Fruit fly (Drosophila melanogaster) whole organism, embryonic: ENCODE measurements around the gene dock.

Source experiments
- ATbp ChIP-seq: fragments of 200-800 bp; sonication (Bioruptor generic); optimal IDR thresholded peaks from 2 replicates; lab custom pipeline; 2017; ENCODE audit warnings: missing biosample characterization, mild to moderate bottlenecking, missing genetic modification characterization, missing genetic modification reagents
- Ada2b ChIP-seq: fragments of 200-800 bp; sonication (Bioruptor generic); IDR thresholded peaks from 2 replicates; pipeline ENCODE4 v1.3.6; 2022; ENCODE audit warnings: missing biosample characterization, missing genetic modification characterization
- Atf6 ChIP-seq: fragments of 200-800 bp; sonication (Bioruptor generic); IDR thresholded peaks from 2 replicates; pipeline ENCODE4 v1.3.6; 2022; ENCODE audit warnings: missing biosample characterization, missing genetic modification characterization
- CG10543 ChIP-seq: fragments of 200-800 bp; sonication (Bioruptor generic); optimal IDR thresholded peaks from 3 replicates; lab custom pipeline; 2017; ENCODE audit warnings: missing biosample characterization, mild to moderate bottlenecking, missing genetic modification characterization, moderate library complexity
- CG12219 ChIP-seq: fragments of 200-800 bp; sonication (Bioruptor generic); optimal IDR thresholded peaks from 3 replicates; lab custom pipeline; 2018; ENCODE audit warnings: missing biosample characterization, mild to moderate bottlenecking, missing genetic modification characterization
- CG12391 ChIP-seq: fragments of 200-800 bp; sonication (Bioruptor generic); optimal IDR thresholded peaks from 3 replicates; lab custom pipeline; 2018; ENCODE audit warnings: missing biosample characterization, mild to moderate bottlenecking, missing genetic modification characterization, moderate library complexity
- CG13894 ChIP-seq: fragments of 200-800 bp; sonication (Bioruptor generic); optimal IDR thresholded peaks from 3 replicates; lab custom pipeline; 2018; ENCODE audit warnings: missing biosample characterization, mild to moderate bottlenecking, missing genetic modification characterization, moderate library complexity
- CG14014 ChIP-seq: fragments of 200-800 bp; sonication (Bioruptor generic); IDR thresholded peaks from 2 replicates; pipeline ENCODE4 v1.3.6; 2022; ENCODE audit warnings: missing biosample characterization, missing genetic modification characterization
- CG1529 ChIP-seq: fragments of 200-800 bp; sonication (Bioruptor generic); optimal IDR thresholded peaks from 3 replicates; lab custom pipeline; 2018; ENCODE audit warnings: missing biosample characterization, missing genetic modification characterization
- CG15479 ChIP-seq: fragments of 200-800 bp; sonication (Bioruptor generic); optimal IDR thresholded peaks from 3 replicates; lab custom pipeline; 2019; ENCODE audit warnings: missing biosample characterization, mild to moderate bottlenecking, missing genetic modification characterization, moderate library complexity
- CG17385 ChIP-seq: fragments of 200-800 bp; sonication (Bioruptor generic); optimal IDR thresholded peaks from 3 replicates; lab custom pipeline; 2018; ENCODE audit warnings: missing biosample characterization, mild to moderate bottlenecking, missing genetic modification characterization
- CG1832 ChIP-seq: fragments of 200-800 bp; sonication (Bioruptor generic); optimal IDR thresholded peaks from 2 replicates; lab custom pipeline; 2017; ENCODE audit warnings: missing biosample characterization, mild to moderate bottlenecking, missing genetic modification characterization, inconsistent platforms
- CG2875 ChIP-seq: fragments of 200-800 bp; sonication (Bioruptor generic); optimal IDR thresholded peaks from 2 replicates; lab custom pipeline; 2017; ENCODE audit warnings: missing biosample characterization, mild to moderate bottlenecking, missing genetic modification characterization, missing genetic modification reagents
- CG30403 ChIP-seq: fragments of 200-800 bp; sonication (Bioruptor generic); optimal IDR thresholded peaks from 3 replicates; lab custom pipeline; 2016; ENCODE audit warnings: missing biosample characterization, missing genetic modification characterization
- CG3065 ChIP-seq: fragments of 200-800 bp; sonication (Bioruptor generic); optimal IDR thresholded peaks from 2 replicates; lab custom pipeline; 2016; ENCODE audit warnings: missing biosample characterization, missing genetic modification characterization
- CG31441 ChIP-seq: fragments of 200-800 bp; sonication (Bioruptor generic); IDR thresholded peaks from 2 replicates; pipeline ENCODE4 v1.3.6; 2022; ENCODE audit warnings: missing biosample characterization, missing genetic modification characterization
- CG32767 ChIP-seq: fragments of 200-800 bp; sonication (Bioruptor generic); IDR thresholded peaks from 2 replicates; pipeline ENCODE4 v1.3.6; 2022; ENCODE audit warnings: missing biosample characterization, missing genetic modification characterization
- CG32772 ChIP-seq: fragments of 200-800 bp; sonication (Bioruptor generic); IDR thresholded peaks from 2 replicates; pipeline ENCODE4 v1.3.6; 2022; ENCODE audit warnings: missing biosample characterization, missing genetic modification characterization
- CG4282 ChIP-seq: fragments of 200-800 bp; sonication (Bioruptor generic); optimal IDR thresholded peaks from 2 replicates; lab custom pipeline; 2016; ENCODE audit warnings: missing biosample characterization, missing genetic modification characterization
- CG7556 ChIP-seq: fragments of 200-800 bp; sonication (Bioruptor generic); optimal IDR thresholded peaks from 2 replicates; lab custom pipeline; 2017; ENCODE audit warnings: missing biosample characterization, mild to moderate bottlenecking, missing genetic modification characterization
- CG8089 ChIP-seq: fragments of 200-800 bp; sonication (Bioruptor generic); optimal IDR thresholded peaks from 3 replicates; lab custom pipeline; 2016; ENCODE audit warnings: missing biosample characterization, missing genetic modification characterization
- CG9817 ChIP-seq: fragments of 200-800 bp; sonication (Bioruptor generic); optimal IDR thresholded peaks from 2 replicates; lab custom pipeline; 2018; ENCODE audit warnings: missing biosample characterization, mild to moderate bottlenecking, missing genetic modification characterization, moderate library complexity
- CG9876 ChIP-seq: fragments of 200-800 bp; sonication (Bioruptor generic); optimal IDR thresholded peaks from 2 replicates; lab custom pipeline; 2016; ENCODE audit warnings: missing biosample characterization, missing genetic modification characterization
- HLHmδ ChIP-seq: fragments of 200-800 bp; sonication (Bioruptor generic); optimal IDR thresholded peaks from 2 replicates; lab custom pipeline; 2018; ENCODE audit warnings: missing biosample characterization, mild to moderate bottlenecking, missing genetic modification characterization, moderate library complexity
- Hey ChIP-seq: fragments of 200-800 bp; sonication (Bioruptor generic); optimal IDR thresholded peaks from 3 replicates; lab custom pipeline; 2018; ENCODE audit warnings: missing biosample characterization, mild to moderate bottlenecking, missing genetic modification characterization
- Hmr ChIP-seq: fragments of 200-800 bp; sonication (Bioruptor generic); optimal IDR thresholded peaks from 3 replicates; lab custom pipeline; 2017; ENCODE audit warnings: mild to moderate bottlenecking, missing biosample characterization, missing genetic modification reagents, missing genetic modification characterization
- Hmx ChIP-seq: fragments of 200-800 bp; sonication (Bioruptor generic); optimal IDR thresholded peaks from 2 replicates; lab custom pipeline; 2016; ENCODE audit warnings: missing biosample characterization, missing genetic modification characterization
- Lhr ChIP-seq: fragments of 200-800 bp; sonication (Bioruptor generic); optimal IDR thresholded peaks from 3 replicates; lab custom pipeline; 2017; ENCODE audit warnings: mild to moderate bottlenecking, missing biosample characterization, missing genetic modification reagents, missing genetic modification characterization
- NK7.1 ChIP-seq: fragments of 200-800 bp; sonication (Bioruptor generic); optimal IDR thresholded peaks from 3 replicates; lab custom pipeline; 2016; ENCODE audit warnings: missing biosample characterization, missing genetic modification characterization
- Poxn ChIP-seq: fragments of 200-800 bp; sonication (Bioruptor generic); IDR thresholded peaks from 2 replicates; pipeline ENCODE4 v1.3.6; 2022; ENCODE audit warnings: missing biosample characterization, missing genetic modification characterization
- Sin3A ChIP-seq: fragments of >200 bp; optimal IDR thresholded peaks from 2 replicates; lab custom pipeline; 2018
- Spps ChIP-seq: fragments of 200-800 bp; sonication (Bioruptor generic); optimal IDR thresholded peaks from 2 replicates; lab custom pipeline; 2018; ENCODE audit warnings: missing biosample characterization, mild to moderate bottlenecking, missing genetic modification characterization
- Taf1 ChIP-seq: fragments of 200-800 bp; sonication (Bioruptor generic); IDR thresholded peaks from 2 replicates; pipeline ENCODE4 v1.3.6; 2022; ENCODE audit warnings: missing biosample characterization, missing genetic modification characterization
- ato ChIP-seq: fragments of 200-800 bp; sonication (Bioruptor generic); IDR thresholded peaks from 2 replicates; pipeline ENCODE4 v1.3.6; 2022; ENCODE audit warnings: missing biosample characterization, missing genetic modification characterization; ENCODE audit not compliant: partially characterized antibody
- bsh ChIP-seq, 2 experiments: fragments of 200-800 bp; sonication (Bioruptor generic); optimal IDR thresholded peaks; 2 replicates each; lab custom pipeline; 2017 to 2018; ENCODE audit warnings: mild to moderate bottlenecking in 2 of 2, missing biosample characterization in 2 of 2, missing genetic modification characterization in 2 of 2, moderate library complexity in 1 of 2
- chm ChIP-seq: fragments of 200-800 bp; sonication (Bioruptor generic); IDR thresholded peaks from 2 replicates; pipeline ENCODE4 v1.3.6; 2022; ENCODE audit warnings: missing biosample characterization, missing genetic modification characterization
- eve ChIP-seq, 2 experiments: fragments of >200 bp; optimal IDR thresholded peaks; 2 replicates each; lab custom pipeline; 2017; ENCODE audit warnings: missing biosample characterization in 2 of 2, missing genetic modification characterization in 2 of 2
- exex ChIP-seq: fragments of 200-800 bp; sonication (Bioruptor generic); optimal IDR thresholded peaks from 4 replicates; lab custom pipeline; 2018; ENCODE audit warnings: missing biosample characterization, mild to moderate bottlenecking, missing genetic modification characterization, moderate library complexity
- fru ChIP-seq: fragments of >200 bp; optimal IDR thresholded peaks from 2 replicates; lab custom pipeline; 2017
- jing ChIP-seq: fragments of 200-800 bp; sonication (Bioruptor generic); optimal IDR thresholded peaks from 2 replicates; lab custom pipeline; 2018; ENCODE audit warnings: missing biosample characterization, mild to moderate bottlenecking, missing genetic modification characterization
- kay ChIP-seq: fragments of 200-800 bp; sonication (Bioruptor generic); optimal IDR thresholded peaks from 2 replicates; lab custom pipeline; 2016; ENCODE audit warnings: missing biosample characterization, missing genetic modification characterization
- nau ChIP-seq: fragments of 200-800 bp; sonication (Bioruptor generic); optimal IDR thresholded peaks from 3 replicates; lab custom pipeline; 2017; ENCODE audit warnings: missing biosample characterization, mild to moderate bottlenecking, missing genetic modification characterization, missing genetic modification reagents
- peb ChIP-seq: fragments of 200-800 bp; sonication (Bioruptor generic); IDR thresholded peaks from 2 replicates; pipeline ENCODE4 v1.3.6; 2022; ENCODE audit warnings: missing biosample characterization, missing genetic modification characterization
- pros ChIP-seq: fragments of 200-800 bp; sonication (Bioruptor generic); optimal IDR thresholded peaks from 3 replicates; lab custom pipeline; 2019; ENCODE audit warnings: missing biosample characterization, mild to moderate bottlenecking, missing genetic modification characterization, moderate library complexity
- run ChIP-seq: fragments of 200-800 bp; sonication (Bioruptor generic); optimal IDR thresholded peaks from 3 replicates; lab custom pipeline; 2018; ENCODE audit warnings: missing biosample characterization, mild to moderate bottlenecking, missing genetic modification characterization
- slbo ChIP-seq: fragments of 200-800 bp; sonication (Bioruptor generic); IDR thresholded peaks from 2 replicates; pipeline ENCODE4 v1.3.6; 2022; ENCODE audit warnings: missing biosample characterization, missing genetic modification characterization
- slou ChIP-seq: fragments of 200-800 bp; sonication (Bioruptor generic); optimal IDR thresholded peaks from 3 replicates; lab custom pipeline; 2016; ENCODE audit warnings: missing biosample characterization, missing genetic modification characterization
- ttk ChIP-seq: fragments of 200-800 bp; sonication (Bioruptor generic); IDR thresholded peaks from 2 replicates; pipeline ENCODE4 v2.1.2; 2022; ENCODE audit warnings: missing biosample characterization, missing genetic modification characterization
- z ChIP-seq: fragments of 200-800 bp; sonication (Bioruptor generic); IDR thresholded peaks from 3 replicates; pipeline ENCODE4 v1.3.6; 2022; ENCODE audit warnings: missing biosample characterization, missing genetic modification characterization
- zen2 ChIP-seq: fragments of 200-800 bp; sonication (Bioruptor generic); IDR thresholded peaks from 3 replicates; pipeline ENCODE4 v1.3.6; 2022; ENCODE audit warnings: missing biosample characterization, missing genetic modification characterization; ENCODE audit not compliant: partially characterized antibody

The dock gene

DNA sequence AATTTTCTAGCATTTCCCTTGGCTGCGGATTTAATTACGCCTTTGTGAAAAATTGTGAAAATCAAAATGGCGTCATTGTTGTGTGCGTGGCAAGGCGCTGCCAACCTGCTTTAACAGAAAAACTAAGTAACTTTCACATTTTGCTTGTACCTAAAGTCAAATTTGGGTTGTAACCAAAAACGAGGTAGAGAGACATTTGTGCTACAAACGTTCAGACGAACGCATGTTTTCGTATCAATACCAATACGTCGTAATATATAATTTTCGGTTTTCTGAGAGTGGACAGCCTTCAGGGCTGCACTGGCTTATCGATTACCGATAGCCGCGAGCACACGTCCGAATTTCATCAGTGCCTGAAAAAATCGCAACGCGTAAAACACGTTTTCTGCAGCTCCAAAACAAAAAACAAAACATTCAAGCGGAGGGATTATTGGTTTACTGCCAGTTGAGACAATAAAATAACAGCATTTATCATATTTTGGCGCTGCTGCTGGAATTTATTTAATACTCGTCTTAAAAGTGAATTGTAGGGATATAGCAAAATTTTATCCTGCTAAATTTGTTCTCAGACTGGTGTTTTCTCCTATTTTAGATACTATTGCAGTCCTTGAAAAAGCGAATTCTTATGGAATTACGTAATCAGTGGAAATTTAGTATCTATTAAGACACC lies 45.1 kb downstream of the dock start (continued):
- TF ChIP-seq Spps (tag; lab: Kevin White, UChicago) (no peak), jing (GFP tag; lab: Kevin White, UChicago) (no peak), chm (GFP tag; lab: Robert Waterston, UW) (peak; percentile 79), CG14014 (peak; percentile 64), CG8089 (GFP tag; lab: Kevin White, UChicago) (peak; percentile 50), Sin3A (peak; percentile 64), CG2875 (peak; percentile 27), CG10543 (GFP tag; lab: Kevin White, UChicago) (peak; percentile 57), CG1832 (GFP tag; lab: Kevin White, UChicago) (no peak), Hmx (GFP tag; lab: Kevin White, UChicago) (no peak), Poxn (GFP tag; lab: Robert Waterston, UW) (no peak), Taf1 (GFP tag; lab: Robert Waterston, UW) (peak; percentile 45; the same call in 1 of the 2 replicates), ATbp (GFP tag; lab: Kevin White, UChicago) (peak; percentile 41), CG15479 (GFP tag; lab: Kevin White, UChicago) (no peak), CG4282 (peak; percentile 74), bsh (GFP tag; optimal IDR thresholded peaks at IDR 0.05; lab: Kevin White, UChicago) (peak in 1 of 2 experiments; percentile 68), CG1529 (GFP tag; lab: Kevin White, UChicago) (peak; percentile 36), kay (peak; percentile 48), CG9876 (GFP tag; lab: Kevin White, UChicago) (peak; percentile 61), Lhr (peak; percentile 41), CG13894 (tag; lab: Kevin White, UChicago) (peak; percentile 7), z (no peak), Hmr (GFP tag; lab: Kevin White, UChicago) (peak; percentile 50), fru (lab: Kevin White, UChicago) (no peak), HLHmδ (GFP tag; lab: Kevin White, UChicago) (no peak), zen2 (GFP tag; lab: Robert Waterston, UW) (no peak), CG9817 (tag; lab: Kevin White, UChicago) (peak; percentile 64), Atf6 (GFP tag; lab: Robert Waterston, UW) (peak; percentile 70), CG7556 (GFP tag; lab: Kevin White, UChicago) (peak; percentile 61), CG3065 (peak; percentile 48), nau (GFP tag; lab: Kevin White, UChicago) (peak; percentile 53), peb (0 out of 2 replicates have a peak, but pooled peaks have one; percentile 10), CG12219 (peak; percentile 62), Ada2b (GFP tag; lab: Robert Waterston, UW) (peak; percentile 34; the same call in 1 of the 2 replicates), CG17385 (peak; percentile 29), slou (GFP tag; lab: Kevin White, UChicago) (no peak), exex (peak; percentile 4), ttk (GFP tag; lab: Robert Waterston, UW) (peak; percentile 36; the same call in 1 of the 2 replicates), slbo (peak; percentile 79), Hey (tag; lab: Kevin White, UChicago) (peak; percentile 15), pros (no peak), eve (GFP tag; optimal IDR thresholded peaks at IDR 0.05; lab: Kevin White, UChicago) (no peak), run (tag; lab: Kevin White, UChicago) (no peak), NK7.1 (GFP tag; lab: Kevin White, UChicago) (peak; percentile 50), CG31441 (GFP tag; lab: Robert Waterston, UW) (peak; percentile 47), CG32772 (GFP tag; lab: Robert Waterston, UW) (peak; percentile 49; the same call in 1 of the 2 replicates), ato (GFP tag; lab: Robert Waterston, UW) (no peak), CG32767 (no peak; the same call in 1 of the 2 replicates), CG12391 (tag; lab: Kevin White, UChicago) (peak; percentile 59), CG30403 (GFP tag; lab: Kevin White, UChicago) (peak; percentile 74)
